Fruit fly (Drosophila melanogaster): ENCODE data around the gene CG9541.

CG9541 gene

dm6 chr2L:8937837-8938413 is 37.3 kb downstream of the CG9541 start:
- TF ChIP-seq psq (optimal IDR thresholded peaks at IDR 0.05) (no peak), insv (optimal IDR thresholded peaks at IDR 0.05) (no peak), Sin3A (optimal IDR thresholded peaks at IDR 0.05) (no peak), Myc (optimal IDR thresholded peaks at IDR 0.05) (no peak), h (optimal IDR thresholded peaks at IDR 0.05) (no peak), ttk (optimal IDR thresholded peaks at IDR 0.05) (no peak)

- TF ChIP-seq h (optimal IDR thresholded peaks at IDR 0.05) (no peak), Myc (optimal IDR thresholded peaks at IDR 0.05) (no peak), Sin3A (optimal IDR thresholded peaks at IDR 0.05) (no peak), ttk (optimal IDR thresholded peaks at IDR 0.05) (no peak), insv (optimal IDR thresholded peaks at IDR 0.05) (no peak), psq (optimal IDR thresholded peaks at IDR 0.05) (no peak)
These were observed 38.2 kb downstream of the CG9541 start, which contains the start of gene Tsp29Fb for dm6 chr2L:8937003-8937402. Gene Tsp29Fb, plus strand, starts transcription at chr2L:8937390.

dm6 chr2L:8933710-8934242 is 41.5 kb downstream of the CG9541 start, which contains the start of gene Tsp29Fa:
Gene Tsp29Fa, plus strand, starts transcription at chr2L:8933962.
- TF ChIP-seq ttk (optimal IDR thresholded peaks at IDR 0.05) (no peak), insv (optimal IDR thresholded peaks at IDR 0.05) (no peak), psq (optimal IDR thresholded peaks at IDR 0.05) (no peak), h (optimal IDR thresholded peaks at IDR 0.05) (no peak), Sin3A (optimal IDR thresholded peaks at IDR 0.05) (no peak), Myc (optimal IDR thresholded peaks at IDR 0.05) (no peak)

dm6 chr2L:8931176-8931575 is 44.1 kb downstream of the CG9541 start:
- TF ChIP-seq insv (optimal IDR thresholded peaks at IDR 0.05) = no peak
- no peak for TF ChIP-seq ttk (optimal IDR thresholded peaks at IDR 0.05)
- TF ChIP-seq psq (optimal IDR thresholded peaks at IDR 0.05) = no peak
- TF ChIP-seq h (optimal IDR thresholded peaks at IDR 0.05) = no peak
- no peak for TF ChIP-seq Myc (optimal IDR thresholded peaks at IDR 0.05)
- no peak for TF ChIP-seq Sin3A (optimal IDR thresholded peaks at IDR 0.05)

- no peak for TF ChIP-seq Sin3A (optimal IDR thresholded peaks at IDR 0.05)
- no peak for TF ChIP-seq h (optimal IDR thresholded peaks at IDR 0.05)
- TF ChIP-seq psq (optimal IDR thresholded peaks at IDR 0.05) = no peak
- no peak for TF ChIP-seq ttk (optimal IDR thresholded peaks at IDR 0.05)
- no peak for TF ChIP-seq insv (optimal IDR thresholded peaks at IDR 0.05)
- no peak for TF ChIP-seq Myc (optimal IDR thresholded peaks at IDR 0.05)
These were observed 51.8 kb downstream of the CG9541 start for dm6 chr2L:8923405-8923804.

dm6 chr2L:8921934-8922333 is 53.3 kb downstream of the CG9541 start:
- no peak for TF ChIP-seq h (optimal IDR thresholded peaks at IDR 0.05)
- no peak for TF ChIP-seq psq (optimal IDR thresholded peaks at IDR 0.05)
- TF ChIP-seq ttk (optimal IDR thresholded peaks at IDR 0.05) = no peak
- no peak for TF ChIP-seq Myc (optimal IDR thresholded peaks at IDR 0.05)
- TF ChIP-seq Sin3A (optimal IDR thresholded peaks at IDR 0.05) = no peak
- no peak for TF ChIP-seq insv (optimal IDR thresholded peaks at IDR 0.05)
